Fruit fly (Drosophila melanogaster) whole organism, wandering third instar larva: ENCODE measurements around the gene Dpy-30L2.

Experiments used
- OdsH ChIP-seq: fragments of 200-800 bp; sonication (Bioruptor generic); optimal IDR thresholded peaks from 2 replicates; lab custom pipeline; 2016; ENCODE audit warnings: missing biosample characterization, mild to moderate bottlenecking, missing genetic modification characterization
- Vsx2 ChIP-seq: fragments of 200-300, 225-300 bp; sonication (Bioruptor generic); optimal IDR thresholded peaks from 2 replicates; lab custom pipeline; 2018; ENCODE audit warnings: missing biosample characterization, missing genetic modification characterization; ENCODE audit not compliant: partially characterized antibody
- h ChIP-seq: fragments of 200-800 bp; sonication (Bioruptor generic); optimal IDR thresholded peaks from 3 replicates; lab custom pipeline; 2016; ENCODE audit warnings: missing biosample characterization, mild to moderate bottlenecking, missing genetic modification characterization
- pan ChIP-seq: fragments of >200 bp; optimal IDR thresholded peaks from 2 replicates; lab custom pipeline; 2017
- rgr ChIP-seq: fragments of 200-800 bp; sonication (Bioruptor generic); optimal IDR thresholded peaks from 3 replicates; lab custom pipeline; 2016; ENCODE audit warnings: missing biosample characterization, mild to moderate bottlenecking, missing genetic modification characterization

Dpy-30L2 gene

dm6 chr3L:4000711-4001110, 46.8 kb downstream of the Dpy-30L2 start:
- no peak for TF ChIP-seq OdsH (GFP tag; lab: Kevin White, UChicago)
- no peak for TF ChIP-seq h (GFP tag; lab: Kevin White, UChicago)
- no peak for TF ChIP-seq pan (lab: Kevin White, UChicago)
- no peak for TF ChIP-seq Vsx2 (GFP tag; lab: Kevin White, UChicago)
- TF ChIP-seq rgr (GFP tag; lab: Kevin White, UChicago) = no peak
